Fruit fly (Drosophila melanogaster) whole organism, wandering third instar larva: ENCODE results near the gene Tim17a2.

Experiments
- Abd-B ChIP-seq: fragments of >200 bp; optimal IDR thresholded peaks from 2 replicates; lab custom pipeline; 2017; ENCODE audit warnings: missing biosample characterization, missing genetic modification characterization
- CrebA ChIP-seq: fragments of 200-800 bp; sonication (Bioruptor generic); optimal IDR thresholded peaks from 2 replicates; lab custom pipeline; 2016; ENCODE audit warnings: missing biosample characterization, mild to moderate bottlenecking, missing genetic modification characterization, borderline replicate concordance
- Dif ChIP-seq: fragments of 200-275, 200-300 bp; sonication (Bioruptor generic); optimal IDR thresholded peaks from 2 replicates; lab custom pipeline; 2018; ENCODE audit warnings: missing biosample characterization, missing genetic modification characterization; ENCODE audit not compliant: partially characterized antibody
- Myc ChIP-seq: fragments of >200 bp; optimal IDR thresholded peaks from 2 replicates; lab custom pipeline; 2017
- Vsx2 ChIP-seq: fragments of 200-300, 225-300 bp; sonication (Bioruptor generic); optimal IDR thresholded peaks from 2 replicates; lab custom pipeline; 2018; ENCODE audit warnings: missing biosample characterization, missing genetic modification characterization; ENCODE audit not compliant: partially characterized antibody
- dmrt93B ChIP-seq: fragments of 200-800 bp; sonication (Bioruptor generic); optimal IDR thresholded peaks from 2 replicates; lab custom pipeline; 2018; ENCODE audit warnings: missing biosample characterization, mild to moderate bottlenecking, missing genetic modification characterization
- dsf ChIP-seq: sonication (Bioruptor generic); optimal IDR thresholded peaks from 2 replicates; lab custom pipeline; 2016; ENCODE audit warnings: missing biosample characterization, missing genetic modification characterization, borderline replicate concordance
- fru ChIP-seq: fragments of 200-800 bp; sonication (Bioruptor generic); optimal IDR thresholded peaks from 3 replicates; lab custom pipeline; 2016; ENCODE audit warnings: missing biosample characterization, mild to moderate bottlenecking, missing genetic modification characterization
- h ChIP-seq: fragments of 200-800 bp; sonication (Bioruptor generic); optimal IDR thresholded peaks from 3 replicates; lab custom pipeline; 2016; ENCODE audit warnings: missing biosample characterization, mild to moderate bottlenecking, missing genetic modification characterization
- jim ChIP-seq: fragments of 175-275, 200-325 bp; sonication (Bioruptor generic); optimal IDR thresholded peaks from 2 replicates; lab custom pipeline; 2016; ENCODE audit warnings: missing biosample characterization, mild to moderate bottlenecking, missing genetic modification characterization
- rgr ChIP-seq: fragments of 200-800 bp; sonication (Bioruptor generic); optimal IDR thresholded peaks from 3 replicates; lab custom pipeline; 2016; ENCODE audit warnings: missing biosample characterization, mild to moderate bottlenecking, missing genetic modification characterization
- sv ChIP-seq: fragments of 200-800 bp; sonication (Bioruptor generic); optimal IDR thresholded peaks from 3 replicates; lab custom pipeline; 2016; ENCODE audit warnings: missing biosample characterization, missing genetic modification characterization
- usp ChIP-seq: fragments of >200 bp; optimal IDR thresholded peaks from 2 replicates; lab custom pipeline; 2017; ENCODE audit warnings: missing biosample characterization, missing genetic modification characterization

DNA sequence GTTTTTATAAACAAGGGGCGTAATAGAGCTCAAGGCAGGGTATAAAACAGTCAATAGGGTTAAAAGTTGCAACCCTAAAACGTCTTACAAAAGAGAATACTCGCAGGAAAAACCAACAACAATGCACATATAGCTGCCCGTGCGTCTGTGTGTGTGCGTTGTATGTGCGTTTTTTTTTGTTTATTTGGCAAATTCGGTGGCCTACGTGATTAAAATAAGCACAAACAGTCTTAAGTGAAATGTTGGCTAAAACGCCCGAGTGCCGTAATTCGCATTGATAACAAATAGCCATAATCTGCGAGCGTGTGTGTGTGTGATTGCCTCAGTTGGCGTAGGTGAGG lies 5.4 kb downstream of the Tim17a2 start:
- TF ChIP-seq CrebA: no peak
- no peak for TF ChIP-seq h (GFP tag; lab: Kevin White, UChicago)
- no peak for TF ChIP-seq Vsx2
- TF ChIP-seq rgr: no peak
- TF ChIP-seq usp (GFP tag; lab: Kevin White, UChicago): no peak
- no peak for TF ChIP-seq Abd-B (GFP tag; lab: Kevin White, UChicago)
- TF ChIP-seq dmrt93B: no peak
- no peak for TF ChIP-seq fru (GFP tag; lab: Kevin White, UChicago)
- no peak for TF ChIP-seq sv (GFP tag; lab: Kevin White, UChicago)
- no peak for TF ChIP-seq Myc
- no peak for TF ChIP-seq jim (GFP tag; lab: Kevin White, UChicago)
- no peak for TF ChIP-seq dsf (GFP tag; lab: Kevin White, UChicago)
- TF ChIP-seq Dif (GFP tag; lab: Kevin White, UChicago): no peak
